Fruit fly (Drosophila melanogaster) whole organism, adult: ENCODE results near the gene lbl.

Experiments used
- CG33017 ChIP-seq: fragments of 200-800 bp; sonication (Bioruptor generic); optimal IDR thresholded peaks from 2 replicates; lab custom pipeline; 2018; ENCODE audit warnings: missing biosample characterization, mild to moderate bottlenecking, missing genetic modification characterization, moderate library complexity
- CG5204 ChIP-seq: fragments of 200-800 bp; sonication (Bioruptor generic); optimal IDR thresholded peaks from 2 replicates; lab custom pipeline; 2016; ENCODE audit warnings: missing biosample characterization, missing genetic modification characterization
- Crg-1 ChIP-seq: fragments of 200-800 bp; sonication (Bioruptor generic); optimal IDR thresholded peaks from 2 replicates; lab custom pipeline; 2016; ENCODE audit warnings: missing biosample characterization, missing genetic modification characterization
- kay ChIP-seq: fragments of 200-800 bp; sonication (Bioruptor generic); peaks from one replicate; lab custom pipeline; 2016; ENCODE audit warnings: missing biosample characterization, missing genetic modification characterization, borderline replicate concordance
- tj ChIP-seq: fragments of 200-800 bp; sonication (Bioruptor generic); optimal IDR thresholded peaks from 3 replicates; lab custom pipeline; 2017; ENCODE audit warnings: missing biosample characterization, mild to moderate bottlenecking, missing genetic modification characterization, moderate library complexity

DNA sequence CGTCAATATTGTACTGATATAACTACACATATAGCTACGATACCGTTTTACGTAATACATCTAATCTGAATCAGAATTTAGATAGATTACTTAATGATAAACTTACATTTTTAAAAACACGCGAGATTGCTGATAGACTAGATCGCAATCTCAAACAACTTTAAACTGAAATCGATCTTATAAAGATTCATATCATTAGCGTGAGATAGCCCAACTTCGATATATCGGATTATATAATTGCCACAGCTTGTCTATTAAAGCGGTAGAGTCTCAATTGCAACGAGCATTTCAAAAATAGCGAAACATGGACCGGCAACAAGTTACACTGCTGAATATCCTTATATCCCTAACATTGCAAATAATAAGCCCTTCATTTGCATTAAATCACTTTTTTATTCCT is 25.1 kb downstream of the lbl start, which contains the start of gene CheB93b:
- TF ChIP-seq tj (GFP tag; lab: Kevin White, UChicago), result no peak
- no peak for TF ChIP-seq Crg-1
- no peak for TF ChIP-seq kay (GFP tag; lab: Kevin White, UChicago)
- TF ChIP-seq CG33017 (tag; lab: Kevin White, UChicago), result no peak
- no peak for TF ChIP-seq CG5204 (GFP tag; lab: Kevin White, UChicago)
